Worm (Caenorhabditis elegans): ENCODE measurements around the gene srh-214.

DNA sequence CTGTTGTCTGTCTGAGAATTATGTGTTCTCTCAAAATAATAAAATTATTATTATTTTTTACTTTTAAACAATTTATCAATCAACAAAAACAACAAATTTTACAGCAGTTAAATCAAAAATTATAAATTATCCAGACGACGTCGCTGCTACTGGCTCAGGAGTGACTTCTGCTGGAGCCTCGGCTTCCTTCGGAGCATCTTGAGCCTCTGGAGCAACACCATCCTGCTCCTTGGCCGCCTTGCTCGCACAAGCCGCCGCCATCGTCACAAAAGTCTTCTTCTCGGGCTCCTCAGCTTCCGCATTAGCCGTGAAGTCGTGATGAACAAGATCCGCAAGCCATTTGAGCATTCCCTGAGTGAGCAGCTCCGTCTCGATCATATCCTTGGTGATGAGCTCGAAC, 36.8 kb downstream of the srh-214 start:
- TF ChIP-seq lsy-2 (tag; optimal IDR thresholded peaks at IDR 0.05) = no peak
- TF ChIP-seq snpc-4 (tag; optimal IDR thresholded peaks at IDR 0.05) = no peak
- TF ChIP-seq unc-98 (GFP tag; IDR thresholded peaks at IDR 0.05) = no peak
- TF ChIP-seq mab-9 (GFP tag; IDR thresholded peaks at IDR 0.05) = no peak
- no peak for TF ChIP-seq F16B12.6 (tag; optimal IDR thresholded peaks at IDR 0.05)
- TF ChIP-seq lin-35 (GFP tag; optimal IDR thresholded peaks at IDR 0.05) = no peak
- TF ChIP-seq ceh-90 (tag; optimal IDR thresholded peaks at IDR 0.05) = no peak
- no peak for TF ChIP-seq nhr-237 (tag; optimal IDR thresholded peaks at IDR 0.05)
- TF ChIP-seq unc-62 (GFP tag; optimal IDR thresholded peaks at IDR 0.05) = no peak
- no peak for TF ChIP-seq fkh-10 (GFP tag; optimal IDR thresholded peaks at IDR 0.05)
- no peak for TF ChIP-seq alr-1 (tag; optimal IDR thresholded peaks at IDR 0.05; ENCODE audit: borderline replicate concordance)
